Fruit fly (Drosophila melanogaster) whole organism, pupa: Measurements from ENCODE around the gene shv.

Experiments used
- Ets98B ChIP-seq: fragments of 200-800 bp; sonication (Bioruptor generic); IDR thresholded peaks from 2 replicates; pipeline ENCODE4 v1.3.6; 2022; ENCODE audit warnings: missing biosample characterization, missing genetic modification characterization
- Pif1B ChIP-seq: fragments of 200-800 bp; sonication (Bioruptor generic); optimal IDR thresholded peaks from 3 replicates; lab custom pipeline; 2016; ENCODE audit warnings: missing biosample characterization, missing genetic modification characterization
- gl ChIP-seq: fragments of 200-800 bp; sonication (Bioruptor generic); optimal IDR thresholded peaks from 2 replicates; lab custom pipeline; 2018; ENCODE audit warnings: missing biosample characterization, mild to moderate bottlenecking, missing genetic modification characterization

DNA sequence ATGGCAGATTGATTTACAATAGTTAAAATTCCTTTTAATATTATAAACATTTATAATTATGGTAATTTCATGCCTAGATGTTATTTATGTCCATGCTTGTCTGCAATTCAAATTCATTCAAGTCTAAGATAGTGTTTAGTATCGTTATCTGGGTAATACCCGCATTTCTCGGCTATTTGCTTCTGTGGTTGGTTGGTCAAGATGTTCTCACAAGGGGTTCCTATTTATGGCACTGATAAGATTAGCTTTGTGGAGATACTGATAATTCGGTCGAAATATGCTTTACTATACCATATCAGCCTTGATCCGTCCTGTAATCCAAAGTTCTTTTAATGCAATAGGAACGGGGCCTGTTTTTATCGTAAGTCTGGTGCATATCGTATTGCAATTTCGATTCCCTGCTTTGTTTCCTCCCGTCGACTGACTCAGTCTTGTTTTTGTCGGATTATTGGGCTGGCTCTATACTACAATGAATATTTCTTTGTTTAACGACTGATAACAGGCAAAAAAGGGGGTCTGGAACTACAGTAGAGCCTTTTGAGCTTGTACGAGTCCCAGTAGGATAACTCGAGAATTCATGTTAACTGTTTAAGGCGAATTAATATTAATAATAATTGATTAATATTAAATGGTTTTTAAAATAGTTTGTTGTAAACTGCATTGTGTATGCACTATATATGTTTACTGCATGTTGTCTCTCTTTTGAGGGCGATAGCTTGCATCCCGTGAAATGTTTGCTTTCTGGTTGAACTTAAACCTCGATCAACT lies 1.0 kb upstream of the shv start:
- TF ChIP-seq Ets98B (GFP tag; lab: Robert Waterston, UW): peak; percentile 60; the same call in 1 of the 2 replicates
- TF ChIP-seq gl (tag; lab: Kevin White, UChicago): no peak
- TF ChIP-seq Pif1B (GFP tag; lab: Kevin White, UChicago): peak; percentile 40
